Worm (Caenorhabditis elegans): Measurements from ENCODE around the gene col-185.

The col-185 gene

ce11 chrX:13500568-13500967 lies 10.3 kb downstream of the col-185 start, which contains the start of gene sad-1:
Gene sad-1 (minus strand): TSS chrX:13500668.
- peak; percentile 5 for TF ChIP-seq nfya-1 (tag; optimal IDR thresholded peaks at IDR 0.05; ENCODE audit: insufficient read depth)
- TF ChIP-seq pha-4 (tag; optimal IDR thresholded peaks at IDR 0.05): no peak

ce11 chrX:13499923-13500322 lies 11.0 kb downstream of the col-185 start:
- TF ChIP-seq nhr-67 (tag; optimal IDR thresholded peaks at IDR 0.05): no peak
- no peak for TF ChIP-seq elt-1 (tag; optimal IDR thresholded peaks at IDR 0.05)
- no peak for TF ChIP-seq hmg-11 (tag; optimal IDR thresholded peaks at IDR 0.05)
- no peak for TF ChIP-seq lin-39 (tag; optimal IDR thresholded peaks at IDR 0.05)
- no peak for TF ChIP-seq nfya-1 (tag; optimal IDR thresholded peaks at IDR 0.05; ENCODE audit: insufficient read depth)
- no peak for TF ChIP-seq tbx-2 (tag; optimal IDR thresholded peaks at IDR 0.05)
- TF ChIP-seq zag-1 (tag; optimal IDR thresholded peaks at IDR 0.05): no peak
- no peak for TF ChIP-seq unc-62 (GFP tag; optimal IDR thresholded peaks at IDR 0.05)
- no peak for TF ChIP-seq sea-2 (GFP tag; optimal IDR thresholded peaks at IDR 0.05)

DNA sequence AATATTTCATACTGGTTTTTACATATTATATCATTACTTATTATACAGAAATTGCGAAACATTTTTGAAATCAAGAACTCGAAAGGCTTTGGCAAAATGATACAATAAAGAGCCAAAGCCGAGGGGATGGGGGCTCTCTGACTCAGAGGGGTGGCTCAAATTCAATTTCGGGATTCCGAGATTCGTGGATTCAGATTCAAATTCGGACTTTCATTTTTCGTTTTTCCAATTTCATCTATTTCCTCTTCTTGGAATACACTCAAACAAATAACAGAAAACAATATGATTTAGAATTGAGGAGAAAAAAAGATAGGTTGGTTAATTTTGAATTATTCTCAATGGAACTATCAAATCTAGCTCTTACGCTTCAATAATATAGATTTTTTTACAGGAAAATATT lies 11.8 kb downstream of the col-185 start:
- TF ChIP-seq nhr-11 (tag; optimal IDR thresholded peaks at IDR 0.05) (no peak), fkh-10 (GFP tag; optimal IDR thresholded peaks at IDR 0.05) (peak; percentile 93), ztf-11 (tag; optimal IDR thresholded peaks at IDR 0.05) (no peak), nhr-12 (tag; optimal IDR thresholded peaks at IDR 0.05) (no peak)

ce11 chrX:13493762-13494161 lies 17.1 kb downstream of the col-185 start:
- no peak for TF ChIP-seq pha-4 (tag; optimal IDR thresholded peaks at IDR 0.05)
- no peak for TF ChIP-seq skn-1 (tag; optimal IDR thresholded peaks at IDR 0.05)
- no peak for TF ChIP-seq nhr-237 (tag; optimal IDR thresholded peaks at IDR 0.05)
- TF ChIP-seq mml-1 (tag; optimal IDR thresholded peaks at IDR 0.05): no peak
- TF ChIP-seq nhr-43 (tag; optimal IDR thresholded peaks at IDR 0.05; ENCODE audit: poor library complexity, severe bottlenecking): no peak
- TF ChIP-seq lin-15B (tag; optimal IDR thresholded peaks at IDR 0.05): no peak
- TF ChIP-seq lin-39 (tag; optimal IDR thresholded peaks at IDR 0.05): peak; percentile 58
- peak; percentile 19 for TF ChIP-seq hmg-11 (tag; optimal IDR thresholded peaks at IDR 0.05)
- peak; percentile 68 for TF ChIP-seq nfya-1 (tag; optimal IDR thresholded peaks at IDR 0.05; ENCODE audit: insufficient read depth)

DNA sequence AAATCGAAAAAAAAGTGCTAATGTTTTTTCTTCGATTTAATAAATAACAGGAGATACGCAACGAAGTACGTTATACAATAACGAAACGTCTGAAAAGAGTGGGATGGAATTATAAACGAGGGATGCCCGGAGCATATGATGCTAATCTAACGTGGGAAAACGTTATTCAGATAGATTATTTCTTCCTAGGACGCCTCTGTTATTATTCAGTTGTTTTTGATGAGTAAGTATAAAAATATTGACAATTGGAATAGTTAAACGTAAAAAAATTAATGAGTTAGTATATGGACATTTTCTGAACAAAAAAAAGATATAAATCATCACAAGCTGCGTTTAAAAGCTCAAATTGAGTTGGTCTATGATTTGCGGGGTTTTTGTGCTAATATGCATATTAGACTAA lies 26.1 kb downstream of the col-185 start, which contains the start of gene srd-51:
TSS of gene srd-51 (minus strand) at position 101 of the 400 bp plus-strand sequence.
- TF ChIP-seq ceh-28 (tag; optimal IDR thresholded peaks at IDR 0.05): no peak
- TF ChIP-seq nhr-43 (tag; optimal IDR thresholded peaks at IDR 0.05; ENCODE audit: poor library complexity, severe bottlenecking): no peak

ce11 chrX:13481704-13482103 lies 29.2 kb downstream of the col-185 start, which contains the start of gene srd-50:
Gene srd-50 (minus strand): TSS chrX:13481804.
- no peak for TF ChIP-seq elt-3 (tag; optimal IDR thresholded peaks at IDR 0.05)
- TF ChIP-seq ztf-11 (tag; optimal IDR thresholded peaks at IDR 0.05): no peak
- no peak for TF ChIP-seq zag-1 (tag; optimal IDR thresholded peaks at IDR 0.05)
- TF ChIP-seq elt-2 (tag; optimal IDR thresholded peaks at IDR 0.05): no peak
- TF ChIP-seq lin-15B (tag; optimal IDR thresholded peaks at IDR 0.05): no peak
- no peak for TF ChIP-seq daf-12 (tag; optimal IDR thresholded peaks at IDR 0.05)
- TF ChIP-seq nhr-12 (tag; optimal IDR thresholded peaks at IDR 0.05): no peak
- TF ChIP-seq unc-39 (tag; optimal IDR thresholded peaks at IDR 0.05): no peak

DNA sequence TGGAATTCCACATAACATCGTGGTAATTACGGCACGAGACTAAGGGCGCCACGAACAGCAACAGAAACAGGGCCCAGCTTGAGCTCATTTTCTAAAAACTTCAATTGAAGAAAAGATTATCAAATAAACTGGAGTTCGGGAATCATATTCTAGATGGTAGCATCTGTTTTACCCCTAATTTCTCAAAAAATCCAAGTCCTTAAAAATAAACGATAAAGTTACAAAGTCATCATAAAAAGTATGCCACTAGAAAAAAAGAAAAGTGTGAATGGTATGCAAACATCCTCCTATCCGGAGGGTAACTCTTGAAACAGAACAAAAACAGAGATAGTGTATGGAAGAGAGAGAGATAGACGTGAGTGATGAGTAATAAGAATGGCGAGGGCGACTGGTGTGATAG lies 33.5 kb downstream of the col-185 start, which contains the start of gene efn-3:
TSS of gene efn-3 (minus strand) at position 101 of the 400 bp plus-strand sequence.
- TF ChIP-seq lsy-12 (tag; optimal IDR thresholded peaks at IDR 0.05) (no peak), ztf-4 (tag; optimal IDR thresholded peaks at IDR 0.05) (no peak), egl-5 (tag; optimal IDR thresholded peaks at IDR 0.05) (no peak), fkh-10 (GFP tag; optimal IDR thresholded peaks at IDR 0.05) (no peak), nhr-43 (tag; optimal IDR thresholded peaks at IDR 0.05; ENCODE audit: poor library complexity, severe bottlenecking) (no peak), mml-1 (tag; optimal IDR thresholded peaks at IDR 0.05) (no peak), ceh-82 (tag; optimal IDR thresholded peaks at IDR 0.05) (no peak), nhr-28 (tag; optimal IDR thresholded peaks at IDR 0.05) (no peak), fos-1 (tag; optimal IDR thresholded peaks at IDR 0.05) (no peak), lin-15B (tag; optimal IDR thresholded peaks at IDR 0.05) (no peak), nhr-237 (tag; optimal IDR thresholded peaks at IDR 0.05) (no peak)

Data from whole organism, L3 larva.